Worm (Caenorhabditis elegans): ENCODE results near the gene Y116A8C.10.

DNA sequence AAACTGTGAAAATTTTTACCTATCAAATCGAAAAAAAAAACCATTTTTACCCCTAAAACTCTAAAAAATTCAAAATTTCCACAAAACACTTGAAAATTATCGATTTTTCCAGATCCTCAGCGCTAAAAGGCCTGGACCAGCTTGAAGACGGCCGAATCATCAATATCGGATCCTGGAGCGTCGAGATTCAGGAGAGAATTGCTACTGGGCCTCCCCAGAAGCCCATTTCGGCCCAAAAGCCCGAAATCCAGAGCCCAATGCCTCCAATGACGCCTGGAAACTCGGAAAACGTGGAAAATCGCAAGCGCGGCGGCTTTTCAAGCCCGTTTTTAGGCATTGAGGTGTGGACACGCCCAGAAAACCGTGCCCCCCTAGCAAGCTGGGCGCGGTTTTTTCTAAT, 13.5 kb upstream of the Y116A8C.10 start:
- no peak for TF ChIP-seq ama-1 (optimal IDR thresholded peaks at IDR 0.05)
- TF ChIP-seq flt-1 (GFP tag; IDR thresholded peaks at IDR 0.05) = no peak
- TF ChIP-seq pes-1 (GFP tag; IDR thresholded peaks at IDR 0.05) = no peak
- TF ChIP-seq tra-4 (tag; optimal IDR thresholded peaks at IDR 0.05) = no peak
- no peak for TF ChIP-seq tbx-11 (GFP tag; IDR thresholded peaks at IDR 0.05)
- no peak for TF ChIP-seq scrt-1 (GFP tag; IDR thresholded peaks at IDR 0.05)
- no peak for TF ChIP-seq ceh-13 (GFP tag; optimal IDR thresholded peaks at IDR 0.05)
- no peak for TF ChIP-seq B0310.2 (tag; optimal IDR thresholded peaks at IDR 0.05)
- TF ChIP-seq tbx-37 (GFP tag; conservative IDR thresholded peaks at IDR 0.05) = no peak
- TF ChIP-seq sea-1 (GFP tag; conservative IDR thresholded peaks at IDR 0.05) = no peak
- TF ChIP-seq F13C5.2 (tag; optimal IDR thresholded peaks at IDR 0.05) = no peak

Measured in whole organism, early embryonic.